Fruit fly (Drosophila melanogaster) whole organism, embryonic: Measurements from ENCODE around the gene CG15200.

Source experiments
- CG1024 ChIP-seq: fragments of 200-800 bp; sonication (Bioruptor generic); IDR thresholded peaks from 2 replicates; pipeline ENCODE4 v1.3.6; 2022; ENCODE audit warnings: missing biosample characterization, missing genetic modification characterization
- CG10543 ChIP-seq: fragments of 200-800 bp; sonication (Bioruptor generic); optimal IDR thresholded peaks from 3 replicates; lab custom pipeline; 2017; ENCODE audit warnings: missing biosample characterization, mild to moderate bottlenecking, missing genetic modification characterization, moderate library complexity
- CG13775 ChIP-seq: fragments of 200-800 bp; sonication (Bioruptor generic); optimal IDR thresholded peaks from 3 replicates; lab custom pipeline; 2017; ENCODE audit warnings: missing biosample characterization, mild to moderate bottlenecking, missing genetic modification characterization
- CG31365 ChIP-seq: fragments of 200-800 bp; sonication (Bioruptor generic); optimal IDR thresholded peaks from 2 replicates; lab custom pipeline; 2018; ENCODE audit warnings: missing biosample characterization, mild to moderate bottlenecking, missing genetic modification characterization
- Nf-YA ChIP-seq: fragments of 200-800 bp; sonication (Bioruptor generic); IDR thresholded peaks from 2 replicates; pipeline ENCODE4 v1.3.6; 2022; ENCODE audit warnings: missing biosample characterization, missing genetic modification characterization
- sna ChIP-seq: fragments of 200-800 bp; sonication (Bioruptor generic); IDR thresholded peaks from 2 replicates; pipeline ENCODE4 v1.3.6; 2022; ENCODE audit warnings: missing biosample characterization, missing genetic modification characterization; ENCODE audit not compliant: partially characterized antibody

DNA sequence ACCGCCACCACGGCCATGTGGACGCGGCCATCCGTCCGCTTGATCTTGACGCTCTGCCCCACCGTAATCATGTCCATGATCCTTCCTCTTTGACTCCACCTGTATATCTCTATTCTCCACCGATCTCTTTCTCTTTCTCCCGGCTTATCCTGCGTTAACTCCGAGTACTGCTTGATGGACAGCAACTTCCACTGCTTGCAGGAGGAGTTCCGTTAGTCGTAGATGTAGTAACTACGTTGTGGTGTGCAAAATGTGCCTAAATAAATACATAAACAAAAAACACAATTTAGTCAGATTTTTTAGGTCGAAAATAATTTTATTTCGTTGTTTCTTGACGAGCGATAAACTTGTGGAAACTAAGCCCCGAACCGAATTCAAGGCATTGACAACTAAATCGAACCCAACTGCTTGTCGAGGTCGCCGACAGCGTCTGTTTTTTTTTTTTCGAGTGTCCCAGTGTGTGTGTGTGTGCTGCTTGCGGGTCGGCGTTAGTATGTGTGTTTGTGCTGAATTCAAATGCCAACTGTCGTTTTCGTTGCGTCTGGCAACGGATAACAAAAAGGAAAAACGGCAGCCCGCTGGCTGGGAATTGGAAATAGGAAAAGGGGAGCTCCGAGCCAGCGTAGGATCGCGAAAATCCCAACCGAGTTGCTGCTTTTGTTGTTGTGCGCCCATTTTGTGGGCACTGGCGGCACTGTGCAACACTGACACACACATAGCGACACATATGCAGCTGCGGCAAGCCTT is 46.7 kb upstream of the CG15200 start:
- TF ChIP-seq CG1024 (GFP tag; lab: Robert Waterston, UW) (no peak), CG13775 (GFP tag; lab: Kevin White, UChicago) (no peak), CG31365 (tag; lab: Kevin White, UChicago) (peak; percentile 93), CG10543 (GFP tag; lab: Kevin White, UChicago) (no peak), Nf-YA (GFP tag; lab: Robert Waterston, UW) (no peak), sna (GFP tag; lab: Robert Waterston, UW) (no peak)
